Fruit fly (Drosophila melanogaster): ENCODE data around the gene CG11345.
A peak's percentile ranks its signal among the peaks of the same experiment; 100 is the strongest.

The CG11345 gene

dm6 chr3L:4428918-4429546, 28.9 kb downstream of the CG11345 start, which contains the start of gene nAChRbeta1 (continued):
- peak; percentile 14 for TF ChIP-seq CG2120 (GFP tag; optimal IDR thresholded peaks at IDR 0.05)
- no peak for TF ChIP-seq bbx (GFP tag; IDR thresholded peaks at IDR 0.05; ENCODE audit: partially characterized antibody)
- no peak for TF ChIP-seq CG7745 (tag; optimal IDR thresholded peaks at IDR 0.05)
- TF ChIP-seq CG8281 (tag; optimal IDR thresholded peaks at IDR 0.05) = no peak
- no peak for TF ChIP-seq az2 (GFP tag; optimal IDR thresholded peaks at IDR 0.05)
- peak; percentile 55 for TF ChIP-seq nerfin-1 (tag; optimal IDR thresholded peaks at IDR 0.05)
- TF ChIP-seq schlank (tag; optimal IDR thresholded peaks at IDR 0.05) = no peak
- TF ChIP-seq ewg (GFP tag; optimal IDR thresholded peaks at IDR 0.05) = peak; percentile 74
- TF ChIP-seq sqz (GFP tag; optimal IDR thresholded peaks at IDR 0.05) = peak; percentile 10

- TF ChIP-seq Med (GFP tag) (peak; percentile 54), CTCF (GFP tag; optimal IDR thresholded peaks at IDR 0.05) (peak; percentile 55), slbo (GFP tag; IDR thresholded peaks at IDR 0.05) (0 out of 2 replicates have a peak, but pooled peaks have one; percentile 2), CG13287 (GFP tag; IDR thresholded peaks at IDR 0.05; ENCODE audit: partially characterized antibody) (peak; percentile 20; the same call in 1 of the 2 replicates), br (optimal IDR thresholded peaks at IDR 0.05) (no peak), CG8281 (tag; optimal IDR thresholded peaks at IDR 0.05) (peak; percentile 8), CG2712 (tag; optimal IDR thresholded peaks at IDR 0.05) (no peak), CG6791 (GFP tag; IDR thresholded peaks at IDR 0.05; ENCODE audit: partially characterized antibody) (peak; percentile 28; the same call in 1 of the 3 replicates), sens (GFP tag) (peak; percentile 59), Dp (GFP tag; optimal IDR thresholded peaks at IDR 0.05) (peak; percentile 42), Dref (GFP tag; IDR thresholded peaks at IDR 0.05) (no peak), E2f2 (GFP tag; IDR thresholded peaks at IDR 0.05) (peak; percentile 48), CG9215 (GFP tag; IDR thresholded peaks at IDR 0.05) (no peak), Bgb (GFP tag; IDR thresholded peaks at IDR 0.05; ENCODE audit: partially characterized antibody) (peak; percentile 54)
These were observed 31.4 kb downstream of the CG11345 start for dm6 chr3L:4426581-4426980.

dm6 chr3L:4421362-4421761, 36.6 kb downstream of the CG11345 start, which contains the start of gene CG15020:
Gene CG15020 (plus strand): TSS chr3L:4421662.
- TF ChIP-seq CG3726 (GFP tag; IDR thresholded peaks at IDR 0.05) = 0 out of 3 replicates have a peak, but pooled peaks have one; percentile 12
- TF ChIP-seq tx (GFP tag; optimal IDR thresholded peaks at IDR 0.05) = no peak
- peak in 1 of 2 experiments; percentile 12 for TF ChIP-seq Pdp1 (GFP tag; optimal IDR thresholded peaks at IDR 0.05)

- TF ChIP-seq Pdp1 (GFP tag; optimal IDR thresholded peaks at IDR 0.05) (peak in 1 of 2 experiments; percentile 62), Ets65A (GFP tag) (peak; percentile 86), sr (GFP tag; IDR thresholded peaks at IDR 0.05) (peak; percentile 48; the same call in 1 of the 3 replicates), CG2889 (GFP tag; IDR thresholded peaks at IDR 0.05) (no peak), cwo (GFP tag; optimal IDR thresholded peaks at IDR 0.05) (no peak), Camta (GFP tag; optimal IDR thresholded peaks at IDR 0.05) (no peak)
These were observed 40.4 kb downstream of the CG11345 start for dm6 chr3L:4417543-4417942.

- TF ChIP-seq CG15269 (tag; optimal IDR thresholded peaks at IDR 0.05) = no peak
- no peak for TF ChIP-seq CG8924 (tag; optimal IDR thresholded peaks at IDR 0.05)
- TF ChIP-seq nau (GFP tag; optimal IDR thresholded peaks at IDR 0.05) = no peak
- no peak for TF ChIP-seq CG7987 (GFP tag; optimal IDR thresholded peaks at IDR 0.05)
- no peak for TF ChIP-seq Hey (tag; optimal IDR thresholded peaks at IDR 0.05)
- TF ChIP-seq CG17568 (GFP tag; optimal IDR thresholded peaks at IDR 0.05) = no peak
- TF ChIP-seq Rx (GFP tag; IDR thresholded peaks at IDR 0.05) = no peak
- TF ChIP-seq HHEX (GFP tag; optimal IDR thresholded peaks at IDR 0.05) = no peak
- TF ChIP-seq HLH54F (GFP tag; optimal IDR thresholded peaks at IDR 0.05) = no peak
- TF ChIP-seq grn (GFP tag; optimal IDR thresholded peaks at IDR 0.05) = no peak
- no peak for TF ChIP-seq CG14710 (tag; optimal IDR thresholded peaks at IDR 0.05)
- TF ChIP-seq Ada2b (GFP tag; IDR thresholded peaks at IDR 0.05) = no peak
- TF ChIP-seq corto (GFP tag; optimal IDR thresholded peaks at IDR 0.05) = no peak
- TF ChIP-seq kah (GFP tag; optimal IDR thresholded peaks at IDR 0.05) = no peak
- no peak for TF ChIP-seq bcd (GFP tag; optimal IDR thresholded peaks at IDR 0.05)
These were observed 40.9 kb downstream of the CG11345 start for dm6 chr3L:4417068-4417467.
